Worm (Caenorhabditis elegans) whole organism, early embryonic: ENCODE results near the gene ifa-1.

Experiments
- B0310.2 ChIP-seq: sonication (generic microtip); optimal IDR thresholded peaks from 2 replicates; lab custom pipeline; 2016; ENCODE audit warnings: mild to moderate bottlenecking, missing genetic modification characterization, missing compliant biosample characterization
- F13C5.2 ChIP-seq: sonication (generic microtip); optimal IDR thresholded peaks from 2 replicates; lab custom pipeline; 2017; ENCODE audit warnings: mild to moderate bottlenecking, missing genetic modification characterization, inconsistent platforms, missing compliant biosample characterization
- aly-1 ChIP-seq: sonication (generic microtip); optimal IDR thresholded peaks from 2 replicates; lab custom pipeline; 2016; ENCODE audit warnings: missing genetic modification characterization, missing compliant biosample characterization
- ama-1 ChIP-seq: fragments of 150-350 bp; optimal IDR thresholded peaks from 2 replicates; lab custom pipeline; 2014
- ceh-13 ChIP-seq: fragments of 200-800 bp; sonication (Bioruptor generic); optimal IDR thresholded peaks from 2 replicates; lab custom pipeline; 2018; ENCODE audit warnings: mild to moderate bottlenecking, missing genetic modification characterization, missing compliant biosample characterization
- ceh-36 ChIP-seq: sonication (generic microtip); optimal IDR thresholded peaks from 2 replicates; lab custom pipeline; 2016; ENCODE audit warnings: missing genetic modification characterization, inconsistent platforms, missing compliant biosample characterization
- ets-7 ChIP-seq: sonication (generic microtip); optimal IDR thresholded peaks from 2 replicates; lab custom pipeline; 2016; ENCODE audit warnings: missing genotype, missing genetic modification characterization, missing compliant biosample characterization
- flt-1 ChIP-seq: fragments of 200-800 bp; sonication (Bioruptor generic); IDR thresholded peaks from 2 replicates; pipeline ENCODE4 v1.3.6; 2022; ENCODE audit warnings: missing genetic modification characterization, missing compliant biosample characterization
- hmbx-1 ChIP-seq: sonication (generic microtip); optimal IDR thresholded peaks from 2 replicates; lab custom pipeline; 2016; ENCODE audit warnings: mild to moderate bottlenecking, missing genetic modification characterization, missing compliant biosample characterization
- hmg-4 ChIP-seq: fragments of 200-800 bp; sonication (Bioruptor generic); optimal IDR thresholded peaks from 2 replicates; lab custom pipeline; 2018; ENCODE audit warnings: mild to moderate bottlenecking, missing genetic modification characterization, missing compliant biosample characterization
- hnd-1 ChIP-seq: sonication (generic microtip); optimal IDR thresholded peaks from 2 replicates; lab custom pipeline; 2016; ENCODE audit warnings: missing genetic modification characterization, missing compliant biosample characterization
- pes-1 ChIP-seq: fragments of 200-800 bp; sonication (Bioruptor generic); IDR thresholded peaks from 2 replicates; pipeline ENCODE4 v1.3.6; 2022; ENCODE audit warnings: missing genetic modification reagents, missing genetic modification characterization, missing compliant biosample characterization
- scrt-1 ChIP-seq: fragments of 200-800 bp; sonication (Bioruptor generic); IDR thresholded peaks from 2 replicates; pipeline ENCODE4 v1.3.6; 2022; ENCODE audit warnings: missing genetic modification characterization, missing compliant biosample characterization
- sea-1 ChIP-seq: fragments of 200-800 bp; sonication (Bioruptor generic); conservative IDR thresholded peaks from 2 replicates; pipeline ENCODE4 v1.3.6; 2022; ENCODE audit warnings: missing genetic modification characterization, missing compliant biosample characterization
- tbx-11 ChIP-seq: fragments of 200-800 bp; sonication (Bioruptor generic); IDR thresholded peaks from 2 replicates; pipeline ENCODE4 v1.3.6; 2022; ENCODE audit warnings: missing genetic modification characterization, missing compliant biosample characterization
- tbx-37 ChIP-seq: fragments of 200-800 bp; sonication (Bioruptor generic); conservative IDR thresholded peaks from 2 replicates; pipeline ENCODE4 v1.3.6; 2022; ENCODE audit warnings: missing genetic modification reagents, missing genetic modification characterization, missing compliant biosample characterization
- tra-4 ChIP-seq: sonication (generic microtip); optimal IDR thresholded peaks from 2 replicates; lab custom pipeline; 2017; ENCODE audit warnings: missing genetic modification characterization, missing compliant biosample characterization

ifa-1 gene

DNA sequence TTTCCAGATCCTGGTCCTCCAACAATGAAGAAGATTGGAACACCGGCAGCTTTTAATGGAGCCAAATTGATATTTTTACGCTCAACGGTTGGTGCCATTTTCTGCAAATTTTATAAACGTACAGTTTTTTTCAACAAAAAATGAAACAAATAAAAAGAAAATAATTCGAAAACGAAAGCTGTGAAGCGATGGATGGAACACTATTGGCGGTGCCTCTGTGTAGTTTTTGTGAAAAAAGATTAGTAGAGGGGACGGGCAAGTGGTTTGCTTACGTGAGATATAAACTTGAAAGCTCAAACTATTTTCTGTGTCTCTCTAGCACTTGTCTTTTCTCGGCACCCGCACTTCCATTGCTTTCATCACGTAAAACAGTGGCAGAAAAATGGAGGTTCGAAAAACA, 16.6 kb downstream of the ifa-1 start, which contains the start of gene F38B2.4:
Gene F38B2.4 (minus strand): TSS at position 101 of the 400 bp plus-strand sequence.
- TF ChIP-seq ets-7 (no peak), ama-1 (lab: Kevin White, UChicago) (no peak), ceh-36 (tag; lab: Kevin White, UChicago) (no peak), sea-1 (GFP tag; lab: Robert Waterston, UW) (no peak), tbx-11 (GFP tag; lab: Robert Waterston, UW) (no peak), F13C5.2 (tag; lab: Kevin White, UChicago) (no peak), tra-4 (tag; lab: Kevin White, UChicago) (no peak), B0310.2 (no peak), tbx-37 (GFP tag; lab: Robert Waterston, UW) (no peak), scrt-1 (GFP tag; lab: Robert Waterston, UW) (no peak), aly-1 (tag; lab: Kevin White, UChicago) (no peak), hmg-4 (GFP tag; lab: Kevin White, UChicago) (no peak), flt-1 (no peak), pes-1 (no peak), ceh-13 (GFP tag; lab: Kevin White, UChicago) (no peak)

DNA sequence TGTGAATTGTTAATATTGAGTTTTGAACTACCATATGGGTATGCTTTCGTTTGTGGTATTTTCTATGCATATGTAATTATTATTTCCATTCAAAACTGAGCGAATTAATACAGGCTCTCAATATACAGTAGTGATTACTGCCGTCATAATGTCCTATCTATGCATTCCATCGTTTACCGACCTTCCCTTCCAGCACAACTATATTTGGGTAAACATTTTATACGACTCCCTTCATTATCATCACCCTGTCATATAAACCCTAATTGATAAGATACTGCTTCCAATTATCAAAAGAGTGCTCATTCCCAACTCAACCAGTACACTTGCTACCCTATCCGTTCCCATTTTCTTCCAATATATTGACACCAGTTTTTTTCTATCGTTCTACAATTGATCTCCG, 18.9 kb downstream of the ifa-1 start:
- TF ChIP-seq sea-1 (GFP tag; lab: Robert Waterston, UW) = no peak
- no peak for TF ChIP-seq tra-4 (tag; lab: Kevin White, UChicago)
- TF ChIP-seq scrt-1 (GFP tag; lab: Robert Waterston, UW) = no peak
- no peak for TF ChIP-seq flt-1
- TF ChIP-seq pes-1 = no peak
- TF ChIP-seq B0310.2 = no peak
- TF ChIP-seq F13C5.2 (tag; lab: Kevin White, UChicago) = no peak
- no peak for TF ChIP-seq hmg-4 (GFP tag; lab: Kevin White, UChicago)
- TF ChIP-seq ceh-36 (tag; lab: Kevin White, UChicago) = no peak
- no peak for TF ChIP-seq hmbx-1 (tag; lab: Kevin White, UChicago)
- TF ChIP-seq hnd-1 (tag; lab: Kevin White, UChicago) = no peak

ce11 chrX:11290528-11290927, 19.5 kb downstream of the ifa-1 start:
- no peak for TF ChIP-seq F13C5.2 (tag; lab: Kevin White, UChicago)
- TF ChIP-seq hnd-1 (tag; lab: Kevin White, UChicago) = no peak
- TF ChIP-seq hmg-4 (GFP tag; lab: Kevin White, UChicago) = no peak
- TF ChIP-seq ceh-13 (GFP tag; lab: Kevin White, UChicago) = no peak
- no peak for TF ChIP-seq scrt-1 (GFP tag; lab: Robert Waterston, UW)
- TF ChIP-seq ets-7 = no peak
- TF ChIP-seq B0310.2 = no peak
- TF ChIP-seq tbx-37 (GFP tag; lab: Robert Waterston, UW) = no peak

ce11 chrX:11296683-11297365, 25.8 kb downstream of the ifa-1 start, which contains the start of gene inx-2:
Gene inx-2, minus strand, starts transcription at chrX:11296733.
- TF ChIP-seq aly-1 (tag; lab: Kevin White, UChicago) (no peak), tra-4 (tag; lab: Kevin White, UChicago) (no peak), ets-7 (no peak), hmg-4 (GFP tag; lab: Kevin White, UChicago) (peak; percentile 61)

- TF ChIP-seq ama-1 (lab: Kevin White, UChicago) (no peak), flt-1 (no peak), hmg-4 (GFP tag; lab: Kevin White, UChicago) (peak; percentile 82), F13C5.2 (tag; lab: Kevin White, UChicago) (peak; percentile 47), ets-7 (peak; percentile 13)
Measured at ce11 chrX:11299642-11300307, 28.8 kb downstream of the ifa-1 start, which contains the start of the genes snrp-40.1 and F08G12.3. Gene snrp-40.1, minus strand, starts transcription at chrX:11299784. Gene F08G12.3, plus strand, starts transcription at chrX:11300257.

ce11 chrX:11305773-11306172, 34.8 kb downstream of the ifa-1 start, which contains the start of gene F08G12.1:
Gene F08G12.1, minus strand, starts transcription at chrX:11305873.
- TF ChIP-seq hnd-1 (tag; lab: Kevin White, UChicago) (no peak), tbx-37 (GFP tag; lab: Robert Waterston, UW) (no peak), B0310.2 (no peak), aly-1 (tag; lab: Kevin White, UChicago) (no peak), hmg-4 (GFP tag; lab: Kevin White, UChicago) (no peak)

DNA sequence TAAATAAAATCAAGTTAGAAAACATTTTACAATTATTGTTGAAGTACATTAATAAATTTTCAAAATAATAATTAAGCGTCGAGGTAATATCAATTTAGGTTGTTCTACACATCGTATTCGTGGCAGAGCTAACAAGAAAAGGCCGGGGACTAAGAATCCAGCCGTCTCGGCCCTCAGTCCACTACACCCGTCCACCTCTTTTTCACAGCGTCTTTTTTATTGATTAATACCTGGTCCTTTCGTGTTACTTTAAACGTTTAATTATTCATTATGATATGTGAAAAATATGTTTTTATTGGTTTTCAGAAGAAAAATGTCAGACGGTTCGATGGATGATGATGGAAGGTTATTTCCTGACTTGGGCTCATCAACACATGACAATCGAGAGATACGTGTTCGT, 36.1 kb downstream of the ifa-1 start, which contains the start of gene vhl-1:
Gene vhl-1 (plus strand): TSS at position 301 of the 400 bp plus-strand sequence.
- TF ChIP-seq scrt-1 (GFP tag; lab: Robert Waterston, UW) (no peak), tra-4 (tag; lab: Kevin White, UChicago) (no peak), B0310.2 (no peak), sea-1 (GFP tag; lab: Robert Waterston, UW) (no peak), ceh-13 (GFP tag; lab: Kevin White, UChicago) (no peak), hnd-1 (tag; lab: Kevin White, UChicago) (no peak), F13C5.2 (tag; lab: Kevin White, UChicago) (no peak), aly-1 (tag; lab: Kevin White, UChicago) (no peak), tbx-37 (GFP tag; lab: Robert Waterston, UW) (no peak), ceh-36 (tag; lab: Kevin White, UChicago) (no peak), pes-1 (no peak), tbx-11 (GFP tag; lab: Robert Waterston, UW) (no peak), ets-7 (no peak), flt-1 (no peak), hmbx-1 (tag; lab: Kevin White, UChicago) (no peak), ama-1 (lab: Kevin White, UChicago) (no peak), hmg-4 (GFP tag; lab: Kevin White, UChicago) (no peak)
